Worm (Caenorhabditis elegans) whole organism, L1 larva: ENCODE measurements around the gene pno-1.

Experiments
- dsc-1 ChIP-seq: sonication (generic microtip); optimal IDR thresholded peaks from 2 replicates; lab custom pipeline; 2016; ENCODE audit warnings: mild to moderate bottlenecking, missing genetic modification characterization, missing compliant biosample characterization
- fkh-10 ChIP-seq: sonication (generic microtip); optimal IDR thresholded peaks from 2 replicates; lab custom pipeline; 2017; ENCODE audit warnings: missing biosample characterization, missing genetic modification reagents, missing genetic modification characterization
- fkh-4 ChIP-seq: sonication (generic microtip); optimal IDR thresholded peaks from 2 replicates; lab custom pipeline; 2016; ENCODE audit warnings: missing compliant biosample characterization, missing genetic modification characterization, borderline replicate concordance
- nhr-28 ChIP-seq: fragments of 150-350 bp; optimal IDR thresholded peaks from 2 replicates; lab custom pipeline; 2014; ENCODE audit warnings: missing biosample characterization, missing genetic modification characterization
- nhr-76 ChIP-seq: sonication (generic microtip); optimal IDR thresholded peaks from 2 replicates; lab custom pipeline; 2017; ENCODE audit warnings: missing biosample characterization, missing genetic modification characterization
- unc-86 ChIP-seq: sonication (generic microtip); optimal IDR thresholded peaks from 2 replicates; lab custom pipeline; 2016; ENCODE audit warnings: missing genetic modification characterization, missing compliant biosample characterization
- zag-1 ChIP-seq: fragments of 150-350 bp; optimal IDR thresholded peaks from 2 replicates; lab custom pipeline; 2014; ENCODE audit warnings: missing biosample characterization, missing genetic modification characterization

- TF ChIP-seq nhr-76 (tag; lab: Kevin White, UChicago): no peak
- no peak for TF ChIP-seq fkh-10 (GFP tag; lab: Kevin White, UChicago)
- TF ChIP-seq unc-86 (tag; lab: Kevin White, UChicago): no peak
- no peak for TF ChIP-seq dsc-1 (tag; lab: Kevin White, UChicago)
- TF ChIP-seq fkh-4 (tag; lab: Kevin White, UChicago): no peak
- no peak for TF ChIP-seq nhr-28 (tag; lab: Kevin White, UChicago)
- no peak for TF ChIP-seq zag-1 (tag; lab: Kevin White, UChicago)
These were observed 1.3 kb downstream of the pno-1 start for ce11 chrII:9741400-9741799.
